Comparison of ENCODE assay signal across 2 fruit fly cellular contexts in genomic region chr3L:19869698-19870097, dm6.
TF ChIP-seq lines count a peak whose summit lies in the region.

No protein-coding gene starts in this region.

TF ChIP-seq in whole organism, embryonic, 481 proteins besides CTCF, POLR2A, EP300 and RAD21 (continued from another document):
- no peak for TF ChIP-seq cg (GFP tag; optimal IDR thresholded peaks at IDR 0.05; lab: Kevin White, UChicago)
- TF ChIP-seq nom (GFP tag; optimal IDR thresholded peaks at IDR 0.05; lab: Kevin White, UChicago): peak; percentile 63
- TF ChIP-seq CG43689 (GFP tag; IDR thresholded peaks at IDR 0.05; lab: Robert Waterston, UW): no peak

TF ChIP-seq in whole organism, prepupa, 60 proteins besides CTCF, POLR2A, EP300 and RAD21 (continued from another document):
- no peak for TF ChIP-seq CG34406 (GFP tag; optimal IDR thresholded peaks at IDR 0.05; lab: Kevin White, UChicago)
- peak; percentile 12 for TF ChIP-seq Eip75B (GFP tag; optimal IDR thresholded peaks at IDR 0.05; lab: Kevin White, UChicago)
- peak; percentile 17 for TF ChIP-seq topi (GFP tag; optimal IDR thresholded peaks at IDR 0.05; lab: Kevin White, UChicago)
- no peak for TF ChIP-seq CG8119 (GFP tag; IDR thresholded peaks at IDR 0.05; lab: Robert Waterston, UW)
- no peak for TF ChIP-seq CG3919 (GFP tag; optimal IDR thresholded peaks at IDR 0.05; lab: Kevin White, UChicago)
- TF ChIP-seq CG16779 (tag; optimal IDR thresholded peaks at IDR 0.05; lab: Kevin White, UChicago): no peak
- no peak for TF ChIP-seq CG1621 (tag; optimal IDR thresholded peaks at IDR 0.05; lab: Kevin White, UChicago)
- peak; percentile 18 for TF ChIP-seq CG6792 (GFP tag; optimal IDR thresholded peaks at IDR 0.05; lab: Kevin White, UChicago)
- TF ChIP-seq dsx (GFP tag; optimal IDR thresholded peaks at IDR 0.05; lab: Kevin White, UChicago; ENCODE audit: poor library complexity, severe bottlenecking): no peak
- TF ChIP-seq Blimp-1 (GFP tag; optimal IDR thresholded peaks at IDR 0.05; lab: Kevin White, UChicago): no peak
- peak; percentile 41 for TF ChIP-seq Sox102F (GFP tag; optimal IDR thresholded peaks at IDR 0.05; lab: Kevin White, UChicago)
- peak; percentile 39 for TF ChIP-seq OdsH (GFP tag; optimal IDR thresholded peaks at IDR 0.05; lab: Kevin White, UChicago)
- TF ChIP-seq Sox14 (GFP tag; optimal IDR thresholded peaks at IDR 0.05; lab: Kevin White, UChicago): peak; percentile 41
- TF ChIP-seq CG10631 (GFP tag; optimal IDR thresholded peaks at IDR 0.05; lab: Kevin White, UChicago): no peak
- peak; percentile 36 for TF ChIP-seq Met (GFP tag; optimal IDR thresholded peaks at IDR 0.05; lab: Kevin White, UChicago)
- no peak for TF ChIP-seq CG7368 (GFP tag; optimal IDR thresholded peaks at IDR 0.05; lab: Kevin White, UChicago)
- no peak for TF ChIP-seq CG4318 (GFP tag; optimal IDR thresholded peaks at IDR 0.05; lab: Kevin White, UChicago)
- TF ChIP-seq CG6808 (GFP tag; optimal IDR thresholded peaks at IDR 0.05; lab: Kevin White, UChicago): no peak
- TF ChIP-seq Gug (GFP tag; IDR thresholded peaks at IDR 0.05; lab: Robert Waterston, UW): no peak
- peak in 1 of 2 experiments; percentile 31 for TF ChIP-seq ss (GFP tag; optimal IDR thresholded peaks at IDR 0.05; lab: Kevin White, UChicago)
- TF ChIP-seq fkh (GFP tag; optimal IDR thresholded peaks at IDR 0.05; lab: Kevin White, UChicago): no peak
- no peak for TF ChIP-seq CG8319 (GFP tag; optimal IDR thresholded peaks at IDR 0.05; lab: Kevin White, UChicago)
- TF ChIP-seq svp (GFP tag; lab: Kevin White, UChicago): peak; percentile 73
- TF ChIP-seq CG31627 (GFP tag; optimal IDR thresholded peaks at IDR 0.05; lab: Kevin White, UChicago): peak; percentile 17
- no peak for TF ChIP-seq Eip93F (GFP tag; optimal IDR thresholded peaks at IDR 0.05; lab: Kevin White, UChicago)
- no peak for TF ChIP-seq Sox15 (GFP tag; optimal IDR thresholded peaks at IDR 0.05; lab: Kevin White, UChicago)
- no peak for TF ChIP-seq fd59A (GFP tag; optimal IDR thresholded peaks at IDR 0.05; lab: Kevin White, UChicago)
- peak; percentile 17; the same call in 1 of the 2 replicates for TF ChIP-seq CG15336 (GFP tag; IDR thresholded peaks at IDR 0.05; lab: Robert Waterston, UW)
- TF ChIP-seq Ets96B (tag; optimal IDR thresholded peaks at IDR 0.05; lab: Kevin White, UChicago): no peak
- TF ChIP-seq Hr4 (GFP tag; optimal IDR thresholded peaks at IDR 0.05; lab: Kevin White, UChicago): peak; percentile 41
- TF ChIP-seq fd85E (GFP tag; optimal IDR thresholded peaks at IDR 0.05; lab: Kevin White, UChicago): no peak
- TF ChIP-seq CG11294 (GFP tag; IDR thresholded peaks at IDR 0.05; lab: Robert Waterston, UW): no peak
- peak; percentile 11 for TF ChIP-seq achi (GFP tag; optimal IDR thresholded peaks at IDR 0.05; lab: Kevin White, UChicago)
- TF ChIP-seq Hr38 (GFP tag; optimal IDR thresholded peaks at IDR 0.05; lab: Kevin White, UChicago): no peak
- TF ChIP-seq dac (GFP tag; optimal IDR thresholded peaks at IDR 0.05; lab: Kevin White, UChicago): no peak
- TF ChIP-seq esn (GFP tag; optimal IDR thresholded peaks at IDR 0.05; lab: Kevin White, UChicago): peak; percentile 46
- peak; percentile 87 for TF ChIP-seq Eip78C (GFP tag; lab: Kevin White, UChicago)
- no peak for TF ChIP-seq CG11762 (GFP tag; optimal IDR thresholded peaks at IDR 0.05; lab: Kevin White, UChicago; ENCODE audit: insufficient read depth)
- no peak for TF ChIP-seq CG6276 (GFP tag; optimal IDR thresholded peaks at IDR 0.05; lab: Kevin White, UChicago)
- no peak for TF ChIP-seq CG3032 (tag; optimal IDR thresholded peaks at IDR 0.05; lab: Kevin White, UChicago)
